Fruit fly (Drosophila melanogaster): ENCODE measurements around the gene CG31954.

The CG31954 gene

DNA sequence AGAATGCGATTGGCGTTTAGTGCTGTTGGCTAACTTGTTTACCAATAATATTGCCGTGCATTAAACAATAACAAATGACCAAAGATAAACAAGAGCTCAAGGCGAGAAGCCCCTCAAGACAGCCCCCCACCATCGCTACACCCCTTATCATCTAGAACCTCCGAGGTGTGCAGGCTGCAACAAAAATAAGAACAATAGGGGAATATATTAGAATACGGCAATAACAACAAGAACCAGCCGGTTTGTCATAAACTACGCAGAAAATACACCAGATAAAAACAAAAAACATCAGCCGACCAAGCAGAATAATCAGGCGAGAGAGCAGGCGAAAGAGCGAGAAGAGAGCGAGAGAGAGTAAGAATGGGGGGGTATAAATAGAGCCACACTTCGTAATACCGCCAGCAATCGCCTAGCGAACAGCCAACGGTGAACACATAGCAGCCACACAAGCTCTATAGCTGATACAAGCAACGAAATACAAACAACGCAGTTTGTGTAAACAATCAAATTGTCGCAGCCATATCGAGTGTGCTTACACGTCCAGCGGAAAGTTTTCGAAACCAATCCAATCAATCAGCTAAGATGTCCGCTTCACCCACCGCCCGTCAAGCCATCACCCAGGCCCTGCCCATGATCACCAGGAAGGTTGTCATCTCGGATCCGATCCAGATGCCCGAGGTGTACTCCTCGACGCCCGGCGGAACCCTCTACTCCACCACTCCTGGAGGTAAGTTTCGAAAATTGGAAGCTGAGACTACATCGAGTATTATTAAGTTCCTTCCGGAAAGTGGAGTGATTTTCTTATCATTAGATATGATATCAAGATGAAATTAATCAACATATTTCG, 31.6 kb downstream of the CG31954 start, which contains the start of gene Thor (continued):
- TF ChIP-seq crc (GFP tag; optimal IDR thresholded peaks at IDR 0.05) (peak; percentile 58), al (GFP tag; IDR thresholded peaks at IDR 0.05) (peak; percentile 8; the same call in 1 of the 2 replicates), az2 (GFP tag; optimal IDR thresholded peaks at IDR 0.05) (peak; percentile 19), CG11093 (GFP tag; IDR thresholded peaks at IDR 0.05) (no peak; the same call in 2 of the 3 replicates), CG11560 (tag; IDR thresholded peaks at IDR 0.05) (no peak), CG8089 (GFP tag; optimal IDR thresholded peaks at IDR 0.05) (peak; percentile 45), CG2120 (GFP tag; optimal IDR thresholded peaks at IDR 0.05) (peak; percentile 63), Oli (tag; optimal IDR thresholded peaks at IDR 0.05) (no peak), pho (GFP tag; optimal IDR thresholded peaks at IDR 0.05) (peak; percentile 80), HmgD (GFP tag; optimal IDR thresholded peaks at IDR 0.05) (peak; percentile 82), CG12299 (tag; optimal IDR thresholded peaks at IDR 0.05) (peak; percentile 28), luna (GFP tag; optimal IDR thresholded peaks at IDR 0.05) (peak; percentile 35), Xrp1 (GFP tag; IDR thresholded peaks at IDR 0.05) (peak; percentile 57), CG33557 (GFP tag; optimal IDR thresholded peaks at IDR 0.05) (peak; percentile 75), Hand (GFP tag; optimal IDR thresholded peaks at IDR 0.05) (peak; percentile 71), CG15601 (tag; optimal IDR thresholded peaks at IDR 0.05) (peak; percentile 36), kay (GFP tag; optimal IDR thresholded peaks at IDR 0.05) (peak; percentile 24), inv (GFP tag; IDR thresholded peaks at IDR 0.05; ENCODE audit: partially characterized antibody) (no peak), CG42726 (GFP tag; IDR thresholded peaks at IDR 0.05; ENCODE audit: partially characterized antibody) (peak; percentile 91), Dref (GFP tag; IDR thresholded peaks at IDR 0.05) (no peak), so (GFP tag; IDR thresholded peaks at IDR 0.05) (peak; percentile 78; the same call in 2 of the 3 replicates), CG15479 (GFP tag; optimal IDR thresholded peaks at IDR 0.05) (no peak), CG3407 (GFP tag; optimal IDR thresholded peaks at IDR 0.05) (peak; percentile 68), ewg (GFP tag; optimal IDR thresholded peaks at IDR 0.05) (peak; percentile 42), CG13123 (GFP tag; optimal IDR thresholded peaks at IDR 0.05) (peak; percentile 31), CG16815 (GFP tag; optimal IDR thresholded peaks at IDR 0.05) (no peak), CG13424 (tag; optimal IDR thresholded peaks at IDR 0.05) (peak; percentile 25), CG17802 (tag; optimal IDR thresholded peaks at IDR 0.05) (peak; percentile 33), tgo (GFP tag; IDR thresholded peaks at IDR 0.05) (no peak), chm (GFP tag; IDR thresholded peaks at IDR 0.05) (peak; percentile 95), CG16779 (GFP tag; IDR thresholded peaks at IDR 0.05) (peak; percentile 82), Mrtf (GFP tag; IDR thresholded peaks at IDR 0.05) (0 out of 3 replicates have a peak, but pooled peaks have one; percentile 14), fu2 (GFP tag; optimal IDR thresholded peaks at IDR 0.05) (peak; percentile 29), E2f2 (GFP tag; IDR thresholded peaks at IDR 0.05) (no peak), CG7839 (tag; optimal IDR thresholded peaks at IDR 0.05) (peak; percentile 61), otp (GFP tag; IDR thresholded peaks at IDR 0.05) (peak; percentile 89), CG14441 (GFP tag; IDR thresholded peaks at IDR 0.05) (peak; percentile 40; the same call in 1 of the 2 replicates), CG10959 (GFP tag; IDR thresholded peaks at IDR 0.05) (peak; percentile 14; the same call in 1 of the 2 replicates), E2f1 (GFP tag; IDR thresholded peaks at IDR 0.05) (peak; percentile 23; the same call in 1 of the 2 replicates), CG13775 (GFP tag; optimal IDR thresholded peaks at IDR 0.05) (peak; percentile 46), dimm (GFP tag; IDR thresholded peaks at IDR 0.05) (0 out of 2 replicates have a peak, but pooled peaks have one; percentile 4), CHES-1-like (GFP tag; optimal IDR thresholded peaks at IDR 0.05) (peak; percentile 80), CG8765 (GFP tag; IDR thresholded peaks at IDR 0.05) (no peak), nom (GFP tag; optimal IDR thresholded peaks at IDR 0.05) (peak; percentile 68), CG6854 (GFP tag; optimal IDR thresholded peaks at IDR 0.05) (peak; percentile 78), BtbVII (GFP tag; optimal IDR thresholded peaks at IDR 0.05) (peak; percentile 81), Gsc (GFP tag; IDR thresholded peaks at IDR 0.05) (no peak), Chrac-16 (GFP tag; optimal IDR thresholded peaks at IDR 0.05) (peak; percentile 16), vfl (GFP tag; optimal IDR thresholded peaks at IDR 0.05) (peak; percentile 59)
